Worm (Caenorhabditis elegans): ENCODE results near the gene ergi-1.
A peak's percentile ranks its signal among the peaks of the same experiment; 100 is the strongest.

ergi-1 gene

ce11 chrX:2035172-2035571, at the start of gene ergi-1:
Gene ergi-1, minus strand, starts transcription at chrX:2035272.
- TF ChIP-seq T22C8.4 (GFP tag; IDR thresholded peaks at IDR 0.05) (no peak), ztf-23 (GFP tag; IDR thresholded peaks at IDR 0.05) (no peak), ref-1 (GFP tag; conservative IDR thresholded peaks at IDR 0.05) (no peak), klf-2 (GFP tag; conservative IDR thresholded peaks at IDR 0.05) (no peak), ztf-29 (GFP tag; IDR thresholded peaks at IDR 0.05) (no peak), cog-1 (tag; optimal IDR thresholded peaks at IDR 0.05) (no peak), med-1 (GFP tag; optimal IDR thresholded peaks at IDR 0.05; ENCODE audit: insufficient read depth) (no peak), tab-1 (GFP tag; IDR thresholded peaks at IDR 0.05) (no peak), flt-1 (GFP tag; IDR thresholded peaks at IDR 0.05) (no peak)

DNA sequence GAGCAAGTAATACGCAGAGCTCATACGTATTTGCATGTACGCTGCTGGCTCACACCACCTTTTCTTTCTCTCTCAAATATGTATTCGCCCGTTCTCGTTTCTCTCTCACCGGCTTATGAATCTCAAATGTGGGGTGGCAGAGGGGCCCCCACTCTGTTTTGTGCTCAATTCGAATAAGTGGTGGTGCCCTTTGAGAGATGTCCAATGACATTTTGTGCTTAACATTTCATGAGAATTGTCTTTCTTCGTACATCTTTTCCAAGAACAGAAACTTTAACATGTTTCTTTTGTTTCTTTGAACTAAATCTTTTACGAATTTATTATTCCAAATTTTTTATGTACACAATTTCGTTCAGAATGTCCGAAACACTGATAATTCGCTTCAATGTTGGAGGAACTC, 48.9 kb upstream of the ergi-1 start, which contains the start of gene F49H12.3:
Gene F49H12.3, plus strand, starts transcription at position 357 of the 400 bp plus-strand sequence.
- TF ChIP-seq med-1 (GFP tag; optimal IDR thresholded peaks at IDR 0.05; ENCODE audit: insufficient read depth) (no peak), tab-1 (GFP tag; IDR thresholded peaks at IDR 0.05) (no peak)

- TF ChIP-seq ztf-23 (GFP tag; IDR thresholded peaks at IDR 0.05) (no peak), flt-1 (GFP tag; IDR thresholded peaks at IDR 0.05) (no peak), tab-1 (GFP tag; IDR thresholded peaks at IDR 0.05) (no peak), med-1 (GFP tag; optimal IDR thresholded peaks at IDR 0.05; ENCODE audit: insufficient read depth) (no peak), ztf-29 (GFP tag; IDR thresholded peaks at IDR 0.05) (no peak), T22C8.4 (GFP tag; IDR thresholded peaks at IDR 0.05) (no peak), klf-2 (GFP tag; conservative IDR thresholded peaks at IDR 0.05) (no peak), cog-1 (tag; optimal IDR thresholded peaks at IDR 0.05) (no peak), ref-1 (GFP tag; conservative IDR thresholded peaks at IDR 0.05) (no peak)
Measured at ce11 chrX:2079536-2079935, 44.5 kb upstream of the ergi-1 start, which contains the start of gene F49H12.4. Gene F49H12.4, plus strand, starts transcription at chrX:2079836.

DNA sequence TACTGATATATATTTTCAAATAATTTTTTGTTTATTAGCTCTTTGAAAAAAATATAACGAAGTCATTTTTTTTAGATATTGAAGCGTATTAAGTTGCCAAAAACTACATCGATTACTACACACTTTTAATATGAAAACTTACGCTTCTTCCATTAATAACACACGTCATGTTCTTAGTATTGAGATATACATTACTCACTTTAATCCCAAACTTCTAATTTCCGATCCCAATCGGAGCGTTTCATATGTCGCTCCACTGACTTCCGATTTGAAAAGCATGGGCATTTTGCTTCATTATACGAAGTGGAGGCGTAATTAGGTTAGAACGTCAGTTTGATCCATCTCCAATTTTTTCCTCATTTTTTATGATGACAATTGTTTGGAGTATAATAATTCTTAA, 43.8 kb upstream of the ergi-1 start:
- no peak for TF ChIP-seq klf-2 (GFP tag; conservative IDR thresholded peaks at IDR 0.05)
- no peak for TF ChIP-seq ztf-29 (GFP tag; IDR thresholded peaks at IDR 0.05)
- no peak for TF ChIP-seq med-1 (GFP tag; optimal IDR thresholded peaks at IDR 0.05; ENCODE audit: insufficient read depth)
- TF ChIP-seq T22C8.4 (GFP tag; IDR thresholded peaks at IDR 0.05) = no peak
- no peak for TF ChIP-seq ztf-23 (GFP tag; IDR thresholded peaks at IDR 0.05)
- TF ChIP-seq ref-1 (GFP tag; conservative IDR thresholded peaks at IDR 0.05) = no peak

- no peak for TF ChIP-seq med-1 (GFP tag; optimal IDR thresholded peaks at IDR 0.05; ENCODE audit: insufficient read depth)
Measured at ce11 chrX:2075169-2075568, 40.1 kb upstream of the ergi-1 start.

DNA sequence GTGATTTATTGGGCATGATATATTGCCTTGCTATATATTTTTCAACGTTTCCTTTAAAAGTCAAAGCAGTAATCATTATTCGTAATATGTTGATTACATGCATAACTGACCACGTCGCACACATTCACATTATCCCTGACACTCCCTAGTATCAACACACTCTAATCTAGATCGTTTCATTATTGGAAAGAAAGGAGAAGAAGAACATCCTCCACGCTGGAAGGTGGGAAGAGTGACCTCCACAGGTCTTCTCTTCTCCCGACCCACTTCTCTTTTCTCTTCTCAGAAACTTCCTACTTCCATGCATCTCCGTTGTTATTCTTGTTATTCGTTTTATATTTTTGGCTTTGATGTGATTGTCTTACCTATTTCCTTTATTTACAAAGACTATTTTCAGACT, 39.0 kb upstream of the ergi-1 start, which contains the start of gene txdc-12.2:
Gene txdc-12.2, plus strand, starts transcription at position 396 of the 400 bp plus-strand sequence.
- TF ChIP-seq ref-1 (GFP tag; conservative IDR thresholded peaks at IDR 0.05) = no peak
- TF ChIP-seq cog-1 (tag; optimal IDR thresholded peaks at IDR 0.05) = no peak
- TF ChIP-seq med-1 (GFP tag; optimal IDR thresholded peaks at IDR 0.05; ENCODE audit: insufficient read depth) = no peak
- no peak for TF ChIP-seq flt-1 (GFP tag; IDR thresholded peaks at IDR 0.05)
- TF ChIP-seq ztf-23 (GFP tag; IDR thresholded peaks at IDR 0.05) = no peak
- TF ChIP-seq tab-1 (GFP tag; IDR thresholded peaks at IDR 0.05) = no peak
- no peak for TF ChIP-seq T22C8.4 (GFP tag; IDR thresholded peaks at IDR 0.05)
- TF ChIP-seq klf-2 (GFP tag; conservative IDR thresholded peaks at IDR 0.05) = no peak
- TF ChIP-seq ztf-29 (GFP tag; IDR thresholded peaks at IDR 0.05) = no peak

DNA sequence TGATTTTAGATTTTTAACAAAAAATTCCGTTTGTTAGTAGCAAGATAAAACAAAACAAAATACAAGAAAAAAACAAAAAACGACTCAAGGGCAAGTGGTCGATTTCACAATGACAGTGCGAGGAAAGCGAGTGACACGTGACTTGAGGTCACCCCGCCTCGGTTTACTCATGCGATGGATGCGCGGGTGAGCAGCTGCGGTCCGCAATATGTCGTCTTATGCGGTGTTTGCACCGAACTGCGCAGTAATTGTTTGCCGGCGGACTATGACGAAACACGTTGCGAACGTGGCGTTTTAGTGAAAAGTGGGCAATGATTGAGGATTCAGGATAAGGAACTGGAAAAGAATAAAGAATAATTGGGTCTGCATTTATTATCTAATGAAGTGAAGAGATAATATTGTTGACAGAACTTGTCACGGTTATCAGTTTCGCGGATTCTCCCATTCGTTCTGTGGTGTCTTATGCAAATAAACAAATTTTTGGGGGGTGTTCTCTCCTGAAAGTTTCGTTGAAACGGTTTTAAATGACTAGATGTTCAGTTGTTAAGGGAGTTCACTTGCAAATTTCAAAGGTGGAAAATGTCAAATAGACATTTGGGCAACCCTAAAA, 36.4 kb upstream of the ergi-1 start:
- TF ChIP-seq T22C8.4 (GFP tag; IDR thresholded peaks at IDR 0.05) (no peak), cog-1 (tag; optimal IDR thresholded peaks at IDR 0.05) (peak; percentile 21)

- TF ChIP-seq ztf-29 (GFP tag; IDR thresholded peaks at IDR 0.05) = no peak
- no peak for TF ChIP-seq flt-1 (GFP tag; IDR thresholded peaks at IDR 0.05)
- no peak for TF ChIP-seq ref-1 (GFP tag; conservative IDR thresholded peaks at IDR 0.05)
- no peak for TF ChIP-seq ztf-23 (GFP tag; IDR thresholded peaks at IDR 0.05)
- no peak for TF ChIP-seq tab-1 (GFP tag; IDR thresholded peaks at IDR 0.05)
- TF ChIP-seq klf-2 (GFP tag; conservative IDR thresholded peaks at IDR 0.05) = no peak
- no peak for TF ChIP-seq T22C8.4 (GFP tag; IDR thresholded peaks at IDR 0.05)
- no peak for TF ChIP-seq med-1 (GFP tag; optimal IDR thresholded peaks at IDR 0.05; ENCODE audit: insufficient read depth)
- no peak for TF ChIP-seq cog-1 (tag; optimal IDR thresholded peaks at IDR 0.05)
Measured at ce11 chrX:2070418-2070996, 35.4 kb upstream of the ergi-1 start, which contains the start of gene acl-4. Gene acl-4, minus strand, starts transcription at chrX:2070444.

- no peak for TF ChIP-seq ztf-29 (GFP tag; IDR thresholded peaks at IDR 0.05)
- TF ChIP-seq ztf-23 (GFP tag; IDR thresholded peaks at IDR 0.05) = no peak
- TF ChIP-seq ref-1 (GFP tag; conservative IDR thresholded peaks at IDR 0.05) = no peak
Measured at ce11 chrX:2068294-2068693, 33.2 kb upstream of the ergi-1 start.

DNA sequence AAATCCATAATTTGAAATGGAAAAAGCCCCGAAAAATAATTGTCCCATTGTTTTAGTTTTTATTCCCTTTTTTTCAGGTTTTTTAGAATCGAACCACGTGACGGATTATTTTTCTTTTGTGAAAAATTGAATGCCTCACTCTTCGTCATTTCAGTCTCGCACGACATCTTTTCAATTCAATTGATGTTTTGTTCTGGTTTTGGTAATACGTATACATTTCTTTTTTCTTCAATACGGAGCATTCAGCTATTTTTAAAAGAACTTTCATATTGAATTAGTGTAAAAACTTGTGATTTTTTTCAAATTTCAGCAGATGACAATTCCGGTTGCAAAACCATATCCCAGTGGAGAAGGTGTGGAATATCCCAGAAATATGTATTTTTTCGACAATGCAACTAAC, 29.7 kb upstream of the ergi-1 start, which contains the start of gene F49H12.7:
Gene F49H12.7, plus strand, starts transcription at position 301 of the 400 bp plus-strand sequence.
- TF ChIP-seq flt-1 (GFP tag; IDR thresholded peaks at IDR 0.05) (no peak), ztf-23 (GFP tag; IDR thresholded peaks at IDR 0.05) (no peak), cog-1 (tag; optimal IDR thresholded peaks at IDR 0.05) (no peak), ref-1 (GFP tag; conservative IDR thresholded peaks at IDR 0.05) (no peak), klf-2 (GFP tag; conservative IDR thresholded peaks at IDR 0.05) (no peak), T22C8.4 (GFP tag; IDR thresholded peaks at IDR 0.05) (no peak), tab-1 (GFP tag; IDR thresholded peaks at IDR 0.05) (no peak), ztf-29 (GFP tag; IDR thresholded peaks at IDR 0.05) (no peak), med-1 (GFP tag; optimal IDR thresholded peaks at IDR 0.05; ENCODE audit: insufficient read depth) (no peak)

Measured in whole organism, midembryonic.